Worm (Caenorhabditis elegans): ENCODE measurements around the gene M03A1.8.

DNA sequence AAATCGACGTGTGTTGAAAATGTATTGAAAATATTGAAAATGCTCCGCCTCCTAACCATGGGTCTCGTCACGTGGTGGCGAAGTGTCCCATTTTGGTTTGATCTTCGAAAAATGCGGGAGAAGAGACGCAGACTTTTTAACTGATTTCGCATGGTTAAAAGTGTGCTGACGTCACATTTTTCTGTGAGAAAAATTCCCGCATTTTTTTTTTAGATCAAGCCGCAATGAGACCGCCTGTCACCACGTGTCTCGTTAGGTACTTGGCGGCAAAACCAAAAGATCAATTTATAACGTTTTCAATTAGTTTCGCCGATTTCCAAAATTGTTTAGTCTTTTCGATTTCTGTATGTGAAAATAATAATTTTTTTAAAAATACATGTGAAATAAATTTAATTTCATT lies 35.0 kb upstream of the M03A1.8 start:
- TF ChIP-seq him-1 (tag; optimal IDR thresholded peaks at IDR 0.05) (no peak), W03F9.2 (tag; optimal IDR thresholded peaks at IDR 0.05) (no peak), dao-5 (tag; optimal IDR thresholded peaks at IDR 0.05) (no peak)
